Fruit fly (Drosophila melanogaster) whole organism, embryonic: Measurements from ENCODE around the gene CG10761.

Experiments used
- Adf1 ChIP-seq: fragments of 200-800 bp; sonication (Bioruptor generic); IDR thresholded peaks from 2 replicates; pipeline ENCODE4 v1.3.6; 2022; ENCODE audit warnings: missing biosample characterization, missing genetic modification characterization
- Blimp-1 ChIP-seq: fragments of 200-800 bp; sonication (Bioruptor generic); optimal IDR thresholded peaks from 3 replicates; lab custom pipeline; 2018; ENCODE audit warnings: missing biosample characterization, missing genetic modification characterization, mild to moderate bottlenecking, moderate library complexity, missing genetic modification reagents
- CG10209 ChIP-seq: fragments of 200-800 bp; sonication (Bioruptor generic); optimal IDR thresholded peaks from 3 replicates; lab custom pipeline; 2017; ENCODE audit warnings: missing biosample characterization, mild to moderate bottlenecking, missing genetic modification characterization, missing genetic modification reagents
- CG1024 ChIP-seq: fragments of 200-800 bp; sonication (Bioruptor generic); IDR thresholded peaks from 2 replicates; pipeline ENCODE4 v1.3.6; 2022; ENCODE audit warnings: missing biosample characterization, missing genetic modification characterization
- CG10274 ChIP-seq: fragments of 200-800 bp; sonication (Bioruptor generic); optimal IDR thresholded peaks from 3 replicates; lab custom pipeline; 2017; ENCODE audit warnings: missing biosample characterization, mild to moderate bottlenecking, missing genetic modification characterization
- CG10321 ChIP-seq: fragments of 200-800 bp; sonication (Bioruptor generic); IDR thresholded peaks from 2 replicates; pipeline ENCODE4 v1.3.6; 2022; ENCODE audit warnings: missing biosample characterization, missing genetic modification characterization
- CG10543 ChIP-seq: fragments of 200-800 bp; sonication (Bioruptor generic); optimal IDR thresholded peaks from 3 replicates; lab custom pipeline; 2017; ENCODE audit warnings: missing biosample characterization, mild to moderate bottlenecking, missing genetic modification characterization, moderate library complexity
- CG11560 ChIP-seq: fragments of 200-800 bp; sonication (Bioruptor generic); IDR thresholded peaks from 3 replicates; pipeline ENCODE4 v1.3.6; 2022; ENCODE audit warnings: missing biosample characterization, missing genetic modification characterization
- CG11695 ChIP-seq: fragments of 200-800 bp; sonication (Bioruptor generic); IDR thresholded peaks from 3 replicates; pipeline ENCODE4 v1.3.6; 2022; ENCODE audit warnings: missing biosample characterization, missing genetic modification characterization
- CG12391 ChIP-seq: fragments of 200-800 bp; sonication (Bioruptor generic); optimal IDR thresholded peaks from 3 replicates; lab custom pipeline; 2018; ENCODE audit warnings: missing biosample characterization, mild to moderate bottlenecking, missing genetic modification characterization, moderate library complexity
- CG12769 ChIP-seq: fragments of 200-800 bp; sonication (Bioruptor generic); optimal IDR thresholded peaks from 2 replicates; lab custom pipeline; 2019; ENCODE audit warnings: missing biosample characterization, mild to moderate bottlenecking, missing genetic modification characterization, moderate library complexity
- CG14860 ChIP-seq: fragments of 200-800 bp; sonication (Bioruptor generic); IDR thresholded peaks from 3 replicates; pipeline ENCODE4 v1.3.6; 2022; ENCODE audit warnings: missing biosample characterization, missing genetic modification characterization; ENCODE audit not compliant: partially characterized antibody
- CG15601 ChIP-seq: fragments of 200-800 bp; sonication (Bioruptor generic); optimal IDR thresholded peaks from 3 replicates; lab custom pipeline; 2019; ENCODE audit warnings: missing biosample characterization, mild to moderate bottlenecking, missing genetic modification characterization, moderate library complexity
- CG1602 ChIP-seq: fragments of 200-800 bp; sonication (Bioruptor generic); optimal IDR thresholded peaks from 3 replicates; lab custom pipeline; 2016; ENCODE audit warnings: missing biosample characterization, missing genetic modification characterization
- CG17361 ChIP-seq: fragments of 200-800 bp; sonication (Bioruptor generic); IDR thresholded peaks from 3 replicates; pipeline ENCODE4 v1.3.6; 2022; ENCODE audit warnings: missing biosample characterization, missing genetic modification characterization
- CG17912 ChIP-seq: fragments of 200-800 bp; sonication (Bioruptor generic); optimal IDR thresholded peaks from 2 replicates; lab custom pipeline; 2018; ENCODE audit warnings: missing biosample characterization, mild to moderate bottlenecking, missing genetic modification characterization
- CG2116 ChIP-seq: fragments of 200-800 bp; sonication (Bioruptor generic); optimal IDR thresholded peaks from 3 replicates; lab custom pipeline; 2018; ENCODE audit warnings: missing biosample characterization, mild to moderate bottlenecking, missing genetic modification characterization
- CG30431 ChIP-seq: fragments of 200-800 bp; sonication (Bioruptor generic); optimal IDR thresholded peaks from 2 replicates; lab custom pipeline; 2017; ENCODE audit warnings: missing biosample characterization, missing genetic modification characterization
- CG3995 ChIP-seq: fragments of 200-800 bp; sonication (Bioruptor generic); optimal IDR thresholded peaks from 3 replicates; lab custom pipeline; 2016; ENCODE audit warnings: missing biosample characterization, missing genetic modification characterization
- CG4707 ChIP-seq: fragments of 200-800 bp; sonication (Bioruptor generic); optimal IDR thresholded peaks from 2 replicates; lab custom pipeline; 2018; ENCODE audit warnings: missing biosample characterization, mild to moderate bottlenecking, missing genetic modification characterization, moderate library complexity
- CG5180 ChIP-seq: fragments of 200-800 bp; sonication (Bioruptor generic); optimal IDR thresholded peaks from 3 replicates; lab custom pipeline; 2017; ENCODE audit warnings: missing biosample characterization, missing genetic modification characterization, mild to moderate bottlenecking, moderate library complexity, missing genetic modification reagents
- Dad ChIP-seq: fragments of 200-800 bp; sonication (Bioruptor generic); optimal IDR thresholded peaks from 3 replicates; lab custom pipeline; 2016; ENCODE audit warnings: missing biosample characterization, missing genetic modification characterization
- Deaf1 ChIP-seq: fragments of 200-800 bp; optimal IDR thresholded peaks from 3 replicates; lab custom pipeline; 2019; ENCODE audit warnings: missing biosample characterization, mild to moderate bottlenecking, missing genetic modification characterization, moderate library complexity
- Eip74EF ChIP-seq, 2 experiments: fragments of 200-800 bp in 1 of 2; fragments of >200 bp in 1 of 2; sonication (Bioruptor generic) in 1 of 2; optimal IDR thresholded peaks; 2 replicates each; lab custom pipeline; 2017 to 2019; ENCODE audit warnings: missing biosample characterization in 2 of 2, missing genetic modification characterization in 2 of 2, mild to moderate bottlenecking in 1 of 2, moderate library complexity in 1 of 2
- Gug ChIP-seq: fragments of 200-800 bp; sonication (Bioruptor generic); IDR thresholded peaks from 4 replicates; pipeline ENCODE4 v1.3.6; 2022; ENCODE audit warnings: missing biosample characterization, missing genetic modification characterization
- Hey ChIP-seq: fragments of 200-800 bp; sonication (Bioruptor generic); optimal IDR thresholded peaks from 3 replicates; lab custom pipeline; 2018; ENCODE audit warnings: missing biosample characterization, mild to moderate bottlenecking, missing genetic modification characterization
- Meics ChIP-seq: fragments of 200-800 bp; sonication (Bioruptor generic); optimal IDR thresholded peaks from 2 replicates; lab custom pipeline; 2017; ENCODE audit warnings: missing biosample characterization, mild to moderate bottlenecking, missing genetic modification characterization
- Nf-YB ChIP-seq: fragments of 200-800 bp; sonication (Bioruptor generic); optimal IDR thresholded peaks from 3 replicates; lab custom pipeline; 2019; ENCODE audit warnings: missing biosample characterization, mild to moderate bottlenecking, missing genetic modification characterization, moderate library complexity
- Nf-YC ChIP-seq: fragments of 200-800 bp; optimal IDR thresholded peaks from 3 replicates; lab custom pipeline; 2019; ENCODE audit warnings: missing biosample characterization, mild to moderate bottlenecking, missing genetic modification characterization, moderate library complexity
- NfI ChIP-seq: fragments of 200-800 bp; sonication (Bioruptor generic); optimal IDR thresholded peaks from 3 replicates; lab custom pipeline; 2018; ENCODE audit warnings: missing biosample characterization, mild to moderate bottlenecking, missing genetic modification characterization, moderate library complexity
- abd-A ChIP-seq: fragments of 200-800 bp; sonication (Bioruptor generic); optimal IDR thresholded peaks from 3 replicates; lab custom pipeline; 2019; ENCODE audit warnings: missing biosample characterization, mild to moderate bottlenecking, missing genetic modification characterization, moderate library complexity
- chif ChIP-seq, 2 experiments: fragments of 200-800 bp; sonication (Bioruptor generic); optimal IDR thresholded peaks; 3 replicates each; lab custom pipeline; 2016; ENCODE audit warnings: missing biosample characterization in 2 of 2, missing genetic modification characterization in 2 of 2
- ci ChIP-seq: fragments of 200-800 bp; sonication (Bioruptor generic); IDR thresholded peaks from 3 replicates; pipeline ENCODE4 v1.3.6; 2022; ENCODE audit warnings: missing biosample characterization, missing genetic modification characterization
- croc ChIP-seq: fragments of 200-800 bp; sonication (Bioruptor generic); conservative IDR thresholded peaks from 3 replicates; pipeline ENCODE4 v1.3.6; 2022; ENCODE audit warnings: missing biosample characterization, missing genetic modification characterization
- en ChIP-seq: fragments of 200-800 bp; sonication (Bioruptor generic); optimal IDR thresholded peaks from 2 replicates; lab custom pipeline; 2016; ENCODE audit warnings: missing biosample characterization, missing genetic modification characterization
- exex ChIP-seq: fragments of 200-800 bp; sonication (Bioruptor generic); optimal IDR thresholded peaks from 4 replicates; lab custom pipeline; 2018; ENCODE audit warnings: missing biosample characterization, mild to moderate bottlenecking, missing genetic modification characterization, moderate library complexity
- ham ChIP-seq: fragments of 200-800 bp; sonication (Bioruptor generic); IDR thresholded peaks from 2 replicates; pipeline ENCODE4 v1.3.6; 2022; ENCODE audit warnings: missing biosample characterization, missing genetic modification characterization
- her ChIP-seq: fragments of 200-800 bp; sonication (Bioruptor generic); optimal IDR thresholded peaks from 2 replicates; lab custom pipeline; 2016; ENCODE audit warnings: missing biosample characterization, missing genetic modification characterization
- inv ChIP-seq: fragments of 200-800 bp; sonication (Bioruptor generic); IDR thresholded peaks from 2 replicates; pipeline ENCODE4 v1.3.6; 2022; ENCODE audit warnings: missing biosample characterization, missing genetic modification characterization; ENCODE audit not compliant: partially characterized antibody
- knrl ChIP-seq: fragments of 200-800 bp; sonication (Bioruptor generic); IDR thresholded peaks from 3 replicates; pipeline ENCODE4 v1.3.6; 2022; ENCODE audit warnings: missing biosample characterization, missing genetic modification characterization; ENCODE audit not compliant: partially characterized antibody
- row ChIP-seq: fragments of 200-800 bp; sonication (Bioruptor generic); IDR thresholded peaks from 3 replicates; pipeline ENCODE4 v1.3.6; 2022; ENCODE audit warnings: missing biosample characterization, missing genetic modification characterization
- sc ChIP-seq, 3 experiments: fragments of >200 bp in 2 of 3; fragments of 200-800 bp in 1 of 3; sonication (Bioruptor generic) in 1 of 3; optimal IDR thresholded peaks; 2 replicates in 2 of 3; 3 replicates in 1 of 3; lab custom pipeline; 2017; ENCODE audit warnings: mild to moderate bottlenecking in 1 of 3, missing biosample characterization in 1 of 3, missing genetic modification characterization in 1 of 3, missing genetic modification reagents in 1 of 3
- sens ChIP-seq: fragments of 200-800 bp; sonication (Bioruptor generic); peaks from one replicate; lab custom pipeline; 2016; ENCODE audit warnings: missing biosample characterization, missing genetic modification characterization
- sim ChIP-seq: fragments of 200-800 bp; sonication (Bioruptor generic); IDR thresholded peaks from 2 replicates; pipeline ENCODE4 v1.3.6; 2022; ENCODE audit warnings: missing biosample characterization, missing genetic modification characterization
- ttk ChIP-seq: fragments of 200-800 bp; sonication (Bioruptor generic); IDR thresholded peaks from 2 replicates; pipeline ENCODE4 v2.1.2; 2022; ENCODE audit warnings: missing biosample characterization, missing genetic modification characterization
- twi ChIP-seq: fragments of 200-800 bp; optimal IDR thresholded peaks from 2 replicates; lab custom pipeline; 2019; ENCODE audit warnings: missing biosample characterization, mild to moderate bottlenecking, missing genetic modification characterization, moderate library complexity
- usp ChIP-seq: fragments of >200 bp; optimal IDR thresholded peaks from 2 replicates; lab custom pipeline; 2017; ENCODE audit warnings: missing biosample characterization, missing genetic modification characterization
- z ChIP-seq: fragments of 200-800 bp; sonication (Bioruptor generic); IDR thresholded peaks from 3 replicates; pipeline ENCODE4 v1.3.6; 2022; ENCODE audit warnings: missing biosample characterization, missing genetic modification characterization

CG10761 gene

DNA sequence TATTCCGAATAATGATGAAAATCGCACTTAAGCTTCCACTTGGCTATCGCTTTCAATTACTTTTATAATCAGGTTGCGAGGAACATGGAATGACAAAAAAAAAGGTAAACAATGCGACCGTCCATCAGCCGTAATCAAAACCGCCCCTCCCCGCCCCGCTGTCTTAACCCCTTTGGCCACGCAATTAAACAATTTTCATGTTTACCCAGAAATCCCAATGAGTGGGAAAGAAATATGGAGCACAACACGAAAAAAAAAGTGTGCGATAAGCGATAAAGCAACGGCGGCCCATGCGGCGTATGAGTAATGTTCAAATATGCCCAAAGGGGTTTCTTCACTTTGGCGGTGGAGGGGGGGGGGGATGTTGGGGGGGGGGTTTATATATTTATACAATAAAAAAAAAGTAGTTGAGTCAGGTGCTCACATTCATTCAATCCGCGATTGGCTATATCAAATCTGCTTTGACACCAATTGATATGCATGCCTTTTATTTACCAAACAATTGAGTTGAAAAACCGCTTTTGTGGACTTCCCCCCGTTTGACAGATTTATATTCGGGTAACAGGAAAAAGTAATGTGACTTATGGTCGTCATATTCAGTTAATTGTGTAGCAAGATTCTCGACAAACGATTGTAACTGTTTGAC is 36.5 kb upstream of the CG10761 start (continued):
- TF ChIP-seq CG17912 (peak; percentile 15), CG11560 (tag; lab: Robert Waterston, UW) (no peak), Hey (tag; lab: Kevin White, UChicago) (peak; percentile 41), CG12391 (tag; lab: Kevin White, UChicago) (no peak), CG14860 (no peak), Meics (GFP tag; lab: Kevin White, UChicago) (peak; percentile 25), CG12769 (tag; lab: Kevin White, UChicago) (peak; percentile 69), Adf1 (GFP tag; lab: Robert Waterston, UW) (peak; percentile 32; the same call in 1 of the 2 replicates), exex (tag; lab: Kevin White, UChicago) (peak; percentile 95), abd-A (tag; lab: Kevin White, UChicago) (no peak), CG4707 (GFP tag; lab: Kevin White, UChicago) (no peak), CG5180 (GFP tag; lab: Kevin White, UChicago) (peak; percentile 44), usp (GFP tag; lab: Kevin White, UChicago) (no peak), Nf-YC (tag; lab: Kevin White, UChicago) (peak; percentile 30), CG30431 (no peak), CG10543 (GFP tag; lab: Kevin White, UChicago) (peak; percentile 74), CG2116 (GFP tag; lab: Kevin White, UChicago) (no peak), CG17361 (GFP tag; lab: Robert Waterston, UW) (no peak), CG15601 (peak; percentile 13), ci (peak; percentile 46; the same call in 1 of the 3 replicates), CG10274 (no peak), Blimp-1 (GFP tag; lab: Kevin White, UChicago) (peak; percentile 14)

DNA sequence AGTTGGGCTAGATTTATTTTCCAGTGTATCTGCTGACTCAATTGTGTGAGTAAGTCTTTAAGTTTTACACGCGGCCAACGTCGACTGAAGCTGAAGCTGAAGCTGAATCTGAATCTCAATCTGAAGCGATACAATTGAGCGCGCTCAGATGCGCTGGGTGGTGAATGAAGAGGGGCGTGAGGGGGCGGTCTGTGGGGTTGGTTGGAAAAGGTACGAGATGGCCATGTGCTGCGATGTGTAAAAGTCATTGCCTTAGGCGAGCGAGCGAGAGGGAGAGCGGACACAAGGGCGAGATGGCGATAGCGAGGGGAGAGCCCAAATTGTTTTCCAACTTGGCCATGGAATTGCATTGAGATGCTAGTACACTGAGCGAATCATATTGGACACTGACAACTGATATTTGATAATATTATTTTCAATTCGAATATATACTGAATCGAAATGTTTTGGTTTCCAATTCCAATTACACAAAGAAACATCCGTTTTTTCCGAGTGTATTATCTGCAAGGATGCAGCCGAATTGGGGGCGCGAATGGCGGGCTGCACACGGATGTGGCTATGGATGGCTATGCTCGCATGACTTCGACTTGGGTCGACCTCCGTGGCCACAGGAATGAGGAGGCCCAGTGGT is 34.1 kb upstream of the CG10761 start:
- no peak for TF ChIP-seq Eip74EF (GFP tag; optimal IDR thresholded peaks at IDR 0.05; lab: Kevin White, UChicago)
- no peak for TF ChIP-seq en (GFP tag; lab: Kevin White, UChicago)
- TF ChIP-seq CG10321 (GFP tag; lab: Robert Waterston, UW): 0 out of 2 replicates have a peak, but pooled peaks have one; percentile 8
- peak; percentile 23 for TF ChIP-seq CG1602 (GFP tag; lab: Kevin White, UChicago)
- TF ChIP-seq inv (GFP tag; lab: Robert Waterston, UW): no peak
- TF ChIP-seq CG3995: no peak
- TF ChIP-seq ham (GFP tag; lab: Robert Waterston, UW): no peak
- TF ChIP-seq CG1024 (GFP tag; lab: Robert Waterston, UW): no peak
- TF ChIP-seq CG10209 (GFP tag; lab: Kevin White, UChicago): peak; percentile 13
- no peak for TF ChIP-seq her (GFP tag; lab: Kevin White, UChicago)
- TF ChIP-seq Gug (GFP tag; lab: Robert Waterston, UW): peak; percentile 26; the same call in 1 of the 4 replicates
- peak; percentile 61 for TF ChIP-seq ttk (GFP tag; lab: Robert Waterston, UW)
- no peak for TF ChIP-seq Dad
- peak; percentile 76; the same call in 2 of the 3 replicates for TF ChIP-seq z
- no peak for TF ChIP-seq Nf-YB (GFP tag; lab: Kevin White, UChicago)
- TF ChIP-seq sc (optimal IDR thresholded peaks at IDR 0.05; lab: Kevin White, UChicago): no peak
- TF ChIP-seq sc (GFP tag; optimal IDR thresholded peaks at IDR 0.05; lab: Kevin White, UChicago): no peak
- TF ChIP-seq knrl (GFP tag; lab: Robert Waterston, UW): no peak
- no peak for TF ChIP-seq twi (tag; lab: Kevin White, UChicago)
- peak; percentile 62; the same call in 1 of the 3 replicates for TF ChIP-seq CG11695 (GFP tag; lab: Robert Waterston, UW)
- TF ChIP-seq NfI (GFP tag; lab: Kevin White, UChicago): peak; percentile 40
- TF ChIP-seq croc (GFP tag; lab: Robert Waterston, UW): peak; percentile 34; the same call in 2 of the 3 replicates
- peak; percentile 35; the same call in 1 of the 2 replicates for TF ChIP-seq sim (GFP tag; lab: Robert Waterston, UW)
- peak; percentile 43 for TF ChIP-seq row (GFP tag; lab: Robert Waterston, UW)
- peak; percentile 28 to 38 for TF ChIP-seq chif (GFP tag; optimal IDR thresholded peaks at IDR 0.05; lab: Kevin White, UChicago)
- peak; percentile 87 for TF ChIP-seq sens (GFP tag; lab: Kevin White, UChicago)
- no peak for TF ChIP-seq Deaf1 (tag; lab: Kevin White, UChicago)
